Worm (Caenorhabditis elegans) whole organism, mixed stage, embryonic: ENCODE data around the gene let-2.

Experiments used
- ceh-43 ChIP-seq: fragments of 200-800 bp; sonication (Bioruptor generic); optimal IDR thresholded peaks from 2 replicates; lab custom pipeline; 2018; ENCODE audit warnings: mild to moderate bottlenecking, missing genetic modification characterization, moderate library complexity, missing compliant biosample characterization
- ces-1 ChIP-seq: fragments of 150-350 bp; optimal IDR thresholded peaks from 2 replicates; lab custom pipeline; 2014; ENCODE audit warnings: missing biosample characterization, missing genetic modification reagents, missing genetic modification characterization
- elt-1 ChIP-seq: sonication (generic microtip); optimal IDR thresholded peaks from 2 replicates; lab custom pipeline; 2017; ENCODE audit warnings: missing genetic modification characterization, mild to moderate bottlenecking, missing compliant biosample characterization, antibody characterized with exemption, moderate library complexity, borderline replicate concordance; ENCODE audit not compliant: insufficient read depth
- elt-3 ChIP-seq: fragments of 150-350 bp; optimal IDR thresholded peaks from 2 replicates; lab custom pipeline; 2014; ENCODE audit warnings: missing biosample characterization, missing genetic modification characterization
- flh-1 ChIP-seq: fragments of 200-800 bp; sonication (Bioruptor generic); optimal IDR thresholded peaks from 2 replicates; lab custom pipeline; 2018; ENCODE audit warnings: mild to moderate bottlenecking, missing genetic modification characterization, moderate library complexity, missing compliant biosample characterization
- lin-13 ChIP-seq: fragments of 150-350 bp; optimal IDR thresholded peaks from 2 replicates; lab custom pipeline; 2014; ENCODE audit warnings: missing biosample characterization, missing genetic modification characterization
- lsy-2 ChIP-seq: fragments of 150-350 bp; optimal IDR thresholded peaks from 2 replicates; lab custom pipeline; 2014; ENCODE audit warnings: missing biosample characterization, missing genetic modification characterization
- nhr-12 ChIP-seq: fragments of 150-350 bp; optimal IDR thresholded peaks from 2 replicates; lab custom pipeline; 2014; ENCODE audit warnings: missing biosample characterization, missing genetic modification characterization
- nhr-237 ChIP-seq: fragments of 150-350 bp; optimal IDR thresholded peaks from 2 replicates; lab custom pipeline; 2014; ENCODE audit warnings: missing biosample characterization, missing genetic modification characterization
- pha-4 ChIP-seq: fragments of 150-350 bp; optimal IDR thresholded peaks from 2 replicates; lab custom pipeline; 2018; ENCODE audit warnings: missing biosample characterization, missing genetic modification reagents, missing genetic modification characterization
- snpc-4 ChIP-seq: fragments of 150-350 bp; optimal IDR thresholded peaks from 2 replicates; lab custom pipeline; 2014; ENCODE audit warnings: missing biosample characterization, missing genetic modification characterization
- unc-120 ChIP-seq: sonication (generic microtip); optimal IDR thresholded peaks from 2 replicates; lab custom pipeline; 2017; ENCODE audit warnings: missing genetic modification characterization, missing compliant biosample characterization; ENCODE audit not compliant: poor library complexity, severe bottlenecking
- unc-62 ChIP-seq: fragments of 150-350 bp; optimal IDR thresholded peaks from 2 replicates; lab custom pipeline; 2014; ENCODE audit warnings: missing biosample characterization, missing genetic modification reagents, missing genetic modification characterization
- ztf-11 ChIP-seq: fragments of 150-350 bp; optimal IDR thresholded peaks from 2 replicates; lab custom pipeline; 2014; ENCODE audit warnings: missing biosample characterization, missing genetic modification characterization

ce11 chrX:16363637-16364036 lies 25.5 kb downstream of the let-2 start:
- TF ChIP-seq nhr-12 (tag; lab: Kevin White, UChicago) (no peak), nhr-237 (no peak), ceh-43 (GFP tag; lab: Kevin White, UChicago) (no peak), pha-4 (tag; lab: Kevin White, UChicago) (no peak), snpc-4 (tag; lab: Kevin White, UChicago) (no peak), unc-120 (tag; lab: Kevin White, UChicago) (no peak), lin-13 (tag; lab: Kevin White, UChicago) (no peak), elt-1 (tag; lab: Kevin White, UChicago) (no peak), unc-62 (GFP tag; lab: Kevin White, UChicago) (no peak), elt-3 (tag; lab: Kevin White, UChicago) (no peak), ztf-11 (tag; lab: Kevin White, UChicago) (no peak), ces-1 (GFP tag; lab: Kevin White, UChicago) (no peak), flh-1 (GFP tag; lab: Kevin White, UChicago) (no peak), lsy-2 (no peak)
